Worm (Caenorhabditis elegans) whole organism, L3 larva: Measurements from ENCODE around the gene C09E7.8.

ENCODE experiments used
- R02D3.7 ChIP-seq: fragments of 150-350 bp; optimal IDR thresholded peaks from 2 replicates; lab custom pipeline; 2014; ENCODE audit warnings: missing biosample characterization, missing genetic modification characterization
- ZK546.5 ChIP-seq: sonication (generic microtip); optimal IDR thresholded peaks from 2 replicates; lab custom pipeline; 2017; ENCODE audit warnings: missing biosample characterization, missing genetic modification characterization
- aly-2 ChIP-seq: fragments of 150-350 bp; optimal IDR thresholded peaks from 2 replicates; lab custom pipeline; 2014; ENCODE audit warnings: missing biosample characterization, missing genetic modification characterization
- ceh-16 ChIP-seq: sonication (generic microtip); optimal IDR thresholded peaks from 2 replicates; lab custom pipeline; 2017; ENCODE audit warnings: missing biosample characterization, missing genetic modification characterization
- ceh-82 ChIP-seq: fragments of 150-350 bp; optimal IDR thresholded peaks from 2 replicates; lab custom pipeline; 2014; ENCODE audit warnings: missing biosample characterization, missing genetic modification characterization
- daf-12 ChIP-seq: fragments of 150-350 bp; optimal IDR thresholded peaks from 2 replicates; lab custom pipeline; 2014; ENCODE audit warnings: missing biosample characterization, missing genetic modification reagents, missing genetic modification characterization
- egl-27 ChIP-seq: sonication (generic microtip); optimal IDR thresholded peaks from 4 replicates; lab custom pipeline; 2017; ENCODE audit warnings: missing biosample characterization, missing genetic modification reagents, missing genetic modification characterization
- egl-5 ChIP-seq: fragments of 150-350 bp; optimal IDR thresholded peaks from 2 replicates; lab custom pipeline; 2017; ENCODE audit warnings: missing biosample characterization, missing genetic modification reagents, missing genetic modification characterization, inconsistent platforms
- elt-1 ChIP-seq: fragments of 150-350 bp; optimal IDR thresholded peaks from 2 replicates; lab custom pipeline; 2014; ENCODE audit warnings: missing biosample characterization, missing genetic modification characterization
- elt-2 ChIP-seq: sonication (generic microtip); optimal IDR thresholded peaks from 2 replicates; lab custom pipeline; 2016; ENCODE audit warnings: missing genetic modification reagents, mild to moderate bottlenecking, missing genetic modification characterization, missing compliant biosample characterization
- eor-1 ChIP-seq, 2 experiments: fragments of 150-350 bp; optimal IDR thresholded peaks; 2 replicates each; lab custom pipeline; 2014 to 2018; ENCODE audit warnings: missing biosample characterization in 2 of 2, missing genetic modification characterization in 2 of 2
- fkh-2 ChIP-seq: fragments of 150-350 bp; optimal IDR thresholded peaks from 2 replicates; lab custom pipeline; 2014; ENCODE audit warnings: missing biosample characterization, missing genetic modification reagents, missing genetic modification characterization
- fos-1 ChIP-seq: fragments of 150-350 bp; optimal IDR thresholded peaks from 2 replicates; lab custom pipeline; 2014; ENCODE audit warnings: missing biosample characterization, missing genetic modification characterization
- lin-39 ChIP-seq: fragments of 150-350 bp; optimal IDR thresholded peaks from 2 replicates; lab custom pipeline; 2018; ENCODE audit warnings: missing biosample characterization, missing genetic modification reagents, missing genetic modification characterization
- lsy-12 ChIP-seq: sonication (generic microtip); optimal IDR thresholded peaks from 2 replicates; lab custom pipeline; 2016; ENCODE audit warnings: mild to moderate bottlenecking, missing genetic modification characterization, missing compliant biosample characterization
- mdl-1 ChIP-seq: fragments of 150-350 bp; optimal IDR thresholded peaks from 2 replicates; lab custom pipeline; 2014; ENCODE audit warnings: missing biosample characterization, missing genetic modification characterization
- mml-1 ChIP-seq: fragments of 150-350 bp; sonication (generic microtip); optimal IDR thresholded peaks from 3 replicates; lab custom pipeline; 2014; ENCODE audit warnings: missing biosample characterization, missing genetic modification characterization
- nfya-1 ChIP-seq: sonication (generic microtip); optimal IDR thresholded peaks from 2 replicates; lab custom pipeline; 2017; ENCODE audit warnings: missing genetic modification characterization, mild to moderate bottlenecking, missing compliant biosample characterization, antibody characterized with exemption, moderate library complexity; ENCODE audit not compliant: insufficient read depth
- nhr-12 ChIP-seq: fragments of 150-350 bp; optimal IDR thresholded peaks from 2 replicates; lab custom pipeline; 2014; ENCODE audit warnings: missing biosample characterization, missing genetic modification characterization
- nhr-23 ChIP-seq: fragments of 150-350 bp; optimal IDR thresholded peaks from 2 replicates; lab custom pipeline; 2014; ENCODE audit warnings: missing biosample characterization, missing genetic modification reagents, missing genetic modification characterization
- nhr-237 ChIP-seq: fragments of 150-350 bp; optimal IDR thresholded peaks from 2 replicates; lab custom pipeline; 2014; ENCODE audit warnings: missing biosample characterization, missing genetic modification characterization
- nhr-25 ChIP-seq: sonication (generic microtip); optimal IDR thresholded peaks from 2 replicates; lab custom pipeline; 2017; ENCODE audit warnings: missing biosample characterization, missing genetic modification characterization
- nhr-28 ChIP-seq: fragments of 150-350 bp; optimal IDR thresholded peaks from 2 replicates; lab custom pipeline; 2014; ENCODE audit warnings: missing biosample characterization, missing genetic modification characterization
- nhr-43 ChIP-seq: sonication (generic microtip); optimal IDR thresholded peaks from 2 replicates; lab custom pipeline; 2016; ENCODE audit warnings: mild to moderate bottlenecking, missing genetic modification characterization, missing compliant biosample characterization; ENCODE audit not compliant: poor library complexity, severe bottlenecking
- nhr-67 ChIP-seq: fragments of 150-350 bp; optimal IDR thresholded peaks from 2 replicates; lab custom pipeline; 2014; ENCODE audit warnings: missing biosample characterization, missing genetic modification characterization
- nhr-77 ChIP-seq: fragments of 150-350 bp; optimal IDR thresholded peaks from 2 replicates; lab custom pipeline; 2014; ENCODE audit warnings: missing biosample characterization, missing genetic modification characterization
- pqm-1 ChIP-seq: fragments of 150-350 bp; optimal IDR thresholded peaks from 2 replicates; lab custom pipeline; 2017; ENCODE audit warnings: missing biosample characterization, missing genetic modification characterization, inconsistent platforms
- sea-2 ChIP-seq: fragments of 150-350 bp; sonication (generic microtip); optimal IDR thresholded peaks from 4 replicates; lab custom pipeline; 2014; ENCODE audit warnings: missing biosample characterization, missing genetic modification reagents, missing genetic modification characterization
- tbx-2 ChIP-seq: sonication (generic microtip); optimal IDR thresholded peaks from 2 replicates; lab custom pipeline; 2016; ENCODE audit warnings: mild to moderate bottlenecking, missing genetic modification characterization, missing compliant biosample characterization
- unc-39 ChIP-seq: sonication (generic microtip); optimal IDR thresholded peaks from 4 replicates; lab custom pipeline; 2017; ENCODE audit warnings: missing biosample characterization, missing genetic modification characterization
- unc-62 ChIP-seq: fragments of 150-350 bp; sonication (generic microtip); optimal IDR thresholded peaks from 4 replicates; lab custom pipeline; 2014; ENCODE audit warnings: missing biosample characterization, missing genetic modification reagents, missing genetic modification characterization
- zag-1 ChIP-seq: fragments of 150-350 bp; optimal IDR thresholded peaks from 2 replicates; lab custom pipeline; 2014; ENCODE audit warnings: missing biosample characterization, missing genetic modification characterization
- ztf-11 ChIP-seq: fragments of 150-350 bp; optimal IDR thresholded peaks from 2 replicates; lab custom pipeline; 2014; ENCODE audit warnings: missing biosample characterization, missing genetic modification characterization

Gene C09E7.8

DNA sequence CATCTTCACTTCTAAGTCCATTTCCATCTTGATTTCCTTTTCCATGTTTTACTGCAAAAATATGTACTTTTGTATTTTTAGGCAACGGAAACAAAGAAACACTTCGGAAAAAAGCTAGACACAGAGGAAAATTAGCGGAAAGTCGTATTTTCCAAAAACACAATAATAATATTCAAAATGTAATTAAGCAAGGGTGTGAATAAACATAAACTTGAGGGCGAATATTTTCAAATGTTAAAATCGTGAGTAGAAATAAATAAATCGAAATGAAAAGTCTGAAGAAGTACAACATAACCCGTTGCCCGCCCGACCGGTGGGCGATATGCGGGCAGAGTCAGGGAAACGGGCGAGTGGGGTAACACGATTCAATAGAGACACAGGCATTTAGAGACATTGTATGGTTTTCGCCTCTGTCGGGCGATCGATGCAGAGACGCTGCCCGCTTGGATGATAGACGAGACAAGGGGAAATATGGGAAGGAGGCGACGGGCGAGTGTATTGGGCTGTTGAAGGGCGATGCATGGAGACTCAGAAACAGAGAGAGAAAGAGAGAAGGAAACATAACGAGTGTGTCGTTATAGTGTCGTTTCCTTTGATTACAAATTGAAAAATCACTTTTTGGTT is 21.3 kb downstream of the C09E7.8 start, which contains the start of gene C09E7.4 (continued):
- TF ChIP-seq fos-1 (tag; lab: Kevin White, UChicago) (no peak), R02D3.7 (tag; lab: Kevin White, UChicago) (no peak), nhr-23 (tag; lab: Kevin White, UChicago) (no peak), egl-27 (no peak), daf-12 (tag; lab: Kevin White, UChicago) (no peak), nhr-67 (no peak), nhr-43 (no peak), nhr-12 (tag; lab: Kevin White, UChicago) (no peak), ztf-11 (no peak), mml-1 (no peak)

DNA sequence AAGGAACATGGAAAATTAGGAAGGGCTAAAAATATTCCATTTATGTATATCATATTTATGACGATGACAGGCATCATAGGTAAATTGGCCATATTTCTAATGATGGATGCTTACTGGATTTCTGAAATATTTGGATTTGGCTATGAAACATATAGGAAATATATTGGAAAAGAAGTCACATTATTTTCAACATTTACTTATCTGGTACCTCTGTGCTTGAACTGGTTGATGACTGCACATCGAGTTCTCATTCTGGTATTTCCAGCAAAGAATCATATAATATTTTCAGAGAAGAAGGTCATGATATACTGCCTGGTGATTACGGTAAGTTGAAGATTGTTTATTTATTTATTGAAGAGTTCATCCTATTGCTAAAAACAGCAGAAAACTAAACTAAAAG is 25.7 kb downstream of the C09E7.8 start, which contains the start of gene srxa-5:
Gene srxa-5, plus strand, starts transcription at position 301 of the 400 bp plus-strand sequence.
- no peak for TF ChIP-seq tbx-2 (tag; lab: Kevin White, UChicago)
- TF ChIP-seq unc-62 (GFP tag; lab: Kevin White, UChicago) = no peak
- TF ChIP-seq egl-5 (tag; lab: Kevin White, UChicago) = no peak
- TF ChIP-seq ZK546.5 (tag; lab: Kevin White, UChicago) = no peak
- no peak for TF ChIP-seq elt-1 (tag; lab: Kevin White, UChicago)
- no peak for TF ChIP-seq nhr-23 (tag; lab: Kevin White, UChicago)
- TF ChIP-seq nhr-43 = no peak
- no peak for TF ChIP-seq nfya-1 (tag; lab: Kevin White, UChicago)
- no peak for TF ChIP-seq nhr-77 (tag; lab: Kevin White, UChicago)
- TF ChIP-seq zag-1 = no peak

DNA sequence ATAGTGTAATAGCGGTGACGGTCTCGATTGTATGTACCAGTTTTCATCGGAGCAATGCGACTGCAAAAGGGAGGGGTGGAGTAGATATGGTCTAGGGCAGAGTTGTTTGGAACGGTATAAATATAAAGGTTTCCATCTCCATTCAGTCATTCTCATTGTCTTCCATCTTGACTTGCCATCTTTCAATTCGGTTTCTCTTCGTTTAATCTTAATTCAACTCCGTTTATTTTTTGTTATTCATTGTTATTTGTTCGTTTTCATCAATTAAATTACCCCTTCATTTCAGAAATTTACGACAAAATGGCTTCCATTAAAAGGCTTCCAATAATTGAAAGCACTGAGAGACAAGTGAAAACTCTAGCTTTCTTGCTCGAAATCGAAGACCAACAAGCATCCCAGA is 27.3 kb downstream of the C09E7.8 start, which contains the start of gene C09E7.11:
Gene C09E7.11, plus strand, starts transcription at position 301 of the 400 bp plus-strand sequence.
- no peak for TF ChIP-seq elt-1 (tag; lab: Kevin White, UChicago)
- TF ChIP-seq, all 47 proteins: peak for 0

DNA sequence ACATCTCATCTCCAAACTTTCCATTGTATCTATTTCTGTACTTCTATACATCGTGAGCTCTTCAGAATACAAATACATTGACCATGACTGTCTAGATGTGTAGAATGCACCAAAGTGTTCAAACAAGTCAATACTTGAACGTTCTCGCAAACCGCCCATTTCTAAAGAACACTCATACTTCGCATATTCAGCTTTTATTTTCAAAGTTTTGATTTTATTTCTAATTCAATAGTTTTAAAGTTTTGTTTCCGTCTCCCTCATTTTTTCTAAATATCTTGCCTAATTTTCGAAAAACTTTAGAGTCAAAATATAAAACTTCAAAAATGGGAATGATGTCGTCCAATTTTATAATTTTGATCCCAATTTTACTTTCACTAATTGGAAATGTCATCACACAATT is 30.5 kb downstream of the C09E7.8 start, which contains the start of gene pqn-10:
Gene pqn-10, plus strand, starts transcription at position 301 of the 400 bp plus-strand sequence.
- TF ChIP-seq lsy-12 (tag; lab: Kevin White, UChicago) (no peak), lin-39 (tag; lab: Kevin White, UChicago) (no peak), aly-2 (tag; lab: Kevin White, UChicago) (no peak), sea-2 (GFP tag; lab: Kevin White, UChicago) (no peak)

DNA sequence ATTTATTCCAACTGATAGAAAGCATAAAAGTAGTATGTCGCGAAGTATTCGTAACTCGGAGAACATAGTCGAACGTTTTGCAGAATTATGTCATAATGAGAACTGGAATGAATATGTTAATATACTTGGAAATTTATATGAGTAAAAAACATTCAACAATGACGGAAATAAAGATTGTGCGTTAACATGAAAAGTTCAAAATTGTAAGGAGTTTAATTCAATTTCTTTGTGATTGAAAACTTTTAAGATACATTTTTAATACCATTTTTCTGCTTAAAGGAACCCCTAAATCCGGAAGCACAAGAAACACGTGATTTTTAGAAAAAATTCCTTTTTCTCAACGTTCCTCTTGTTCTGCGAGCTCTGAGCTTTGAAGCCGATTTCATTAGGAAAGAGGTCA is 32.8 kb downstream of the C09E7.8 start, which contains the start of gene oig-1:
Gene oig-1, minus strand, starts transcription at position 101 of the 400 bp plus-strand sequence.
- TF ChIP-seq ceh-82 (tag; lab: Kevin White, UChicago) = no peak
- no peak for TF ChIP-seq unc-62 (GFP tag; lab: Kevin White, UChicago)
- TF ChIP-seq fkh-2 = no peak
- no peak for TF ChIP-seq elt-2 (tag; lab: Kevin White, UChicago)
- TF ChIP-seq mdl-1 = no peak
- no peak for TF ChIP-seq tbx-2 (tag; lab: Kevin White, UChicago)
- TF ChIP-seq eor-1 (tag; optimal IDR thresholded peaks at IDR 0.05; lab: Kevin White, UChicago) = no peak
- no peak for TF ChIP-seq nhr-12 (tag; lab: Kevin White, UChicago)
- no peak for TF ChIP-seq nhr-237
- TF ChIP-seq egl-5 (tag; lab: Kevin White, UChicago) = no peak
- no peak for TF ChIP-seq ceh-16 (tag; lab: Kevin White, UChicago)
- TF ChIP-seq nhr-25 (tag; lab: Kevin White, UChicago) = no peak
- no peak for TF ChIP-seq pqm-1 (tag; lab: Kevin White, UChicago)
- TF ChIP-seq fos-1 (tag; lab: Kevin White, UChicago) = no peak
- no peak for TF ChIP-seq nhr-28 (tag; lab: Kevin White, UChicago)
- TF ChIP-seq nhr-43 = no peak
- no peak for TF ChIP-seq unc-39 (tag; lab: Kevin White, UChicago)
